Fruit fly (Drosophila melanogaster) whole organism, embryonic: Measurements from ENCODE around the gene Eh.

Source experiments
- CG10267 ChIP-seq: fragments of 200-800 bp; sonication (Bioruptor generic); optimal IDR thresholded peaks from 2 replicates; lab custom pipeline; 2018; ENCODE audit warnings: missing biosample characterization, mild to moderate bottlenecking, missing genetic modification characterization, moderate library complexity
- CG10565 ChIP-seq: fragments of 200-800 bp; sonication (Bioruptor generic); optimal IDR thresholded peaks from 3 replicates; lab custom pipeline; 2016; ENCODE audit warnings: missing biosample characterization, mild to moderate bottlenecking, missing genetic modification characterization
- CG11456 ChIP-seq: fragments of 200-800 bp; sonication (Bioruptor generic); IDR thresholded peaks from 3 replicates; pipeline ENCODE4 v1.3.6; 2022; ENCODE audit warnings: missing biosample characterization, missing genetic modification characterization
- CG1233 ChIP-seq: fragments of 200-800 bp; sonication (Bioruptor generic); optimal IDR thresholded peaks from 4 replicates; lab custom pipeline; 2018; ENCODE audit warnings: missing biosample characterization, mild to moderate bottlenecking, missing genetic modification characterization
- CG1792 ChIP-seq: fragments of 200-800 bp; sonication (Bioruptor generic); optimal IDR thresholded peaks from 2 replicates; lab custom pipeline; 2016; ENCODE audit warnings: missing biosample characterization, missing genetic modification characterization
- CG18599 ChIP-seq: fragments of 200-800 bp; sonication (Bioruptor generic); optimal IDR thresholded peaks from 3 replicates; lab custom pipeline; 2017; ENCODE audit warnings: missing biosample characterization, missing genetic modification characterization, mild to moderate bottlenecking, moderate library complexity, missing genetic modification reagents
- CG30020 ChIP-seq: fragments of 200-800 bp; optimal IDR thresholded peaks from 2 replicates; lab custom pipeline; 2019; ENCODE audit warnings: missing biosample characterization, mild to moderate bottlenecking, missing genetic modification characterization, moderate library complexity
- CG31365 ChIP-seq: fragments of 200-800 bp; sonication (Bioruptor generic); optimal IDR thresholded peaks from 2 replicates; lab custom pipeline; 2018; ENCODE audit warnings: missing biosample characterization, mild to moderate bottlenecking, missing genetic modification characterization
- CG32532 ChIP-seq: fragments of 200-800 bp; sonication (Bioruptor generic); IDR thresholded peaks from 2 replicates; pipeline ENCODE4 v1.3.6; 2022; ENCODE audit warnings: missing biosample characterization, missing genetic modification characterization
- CG42726 ChIP-seq: fragments of 200-800 bp; sonication (Bioruptor generic); IDR thresholded peaks from 2 replicates; pipeline ENCODE4 v1.3.6; 2022; ENCODE audit warnings: missing biosample characterization, missing genetic modification characterization; ENCODE audit not compliant: partially characterized antibody
- CG5180 ChIP-seq: fragments of 200-800 bp; sonication (Bioruptor generic); optimal IDR thresholded peaks from 3 replicates; lab custom pipeline; 2017; ENCODE audit warnings: missing biosample characterization, missing genetic modification characterization, mild to moderate bottlenecking, moderate library complexity, missing genetic modification reagents
- CG6683 ChIP-seq: fragments of 200-800 bp; sonication (Bioruptor generic); optimal IDR thresholded peaks from 2 replicates; lab custom pipeline; 2017; ENCODE audit warnings: missing biosample characterization, mild to moderate bottlenecking, missing genetic modification characterization, missing genetic modification reagents
- CG9876 ChIP-seq: fragments of 200-800 bp; sonication (Bioruptor generic); optimal IDR thresholded peaks from 2 replicates; lab custom pipeline; 2016; ENCODE audit warnings: missing biosample characterization, missing genetic modification characterization
- Camta ChIP-seq: fragments of 200-800 bp; sonication (Bioruptor generic); optimal IDR thresholded peaks from 2 replicates; lab custom pipeline; 2016; ENCODE audit warnings: missing biosample characterization, missing genetic modification characterization
- CoRest ChIP-seq: fragments of 200-800 bp; sonication (Bioruptor generic); optimal IDR thresholded peaks from 3 replicates; lab custom pipeline; 2018; ENCODE audit warnings: missing biosample characterization, mild to moderate bottlenecking, missing genetic modification characterization, moderate library complexity
- Dbx ChIP-seq: fragments of 200-800 bp; sonication (Bioruptor generic); IDR thresholded peaks from 3 replicates; pipeline ENCODE4 v1.3.6; 2022; ENCODE audit warnings: missing biosample characterization, missing genetic modification characterization
- Deaf1 ChIP-seq: fragments of 200-800 bp; optimal IDR thresholded peaks from 3 replicates; lab custom pipeline; 2019; ENCODE audit warnings: missing biosample characterization, mild to moderate bottlenecking, missing genetic modification characterization, moderate library complexity
- Kr ChIP-seq: fragments of 200-800 bp; sonication (Bioruptor generic); optimal IDR thresholded peaks from 2 replicates; lab custom pipeline; 2017; ENCODE audit warnings: missing biosample characterization, mild to moderate bottlenecking, missing genetic modification characterization
- Lhr ChIP-seq: fragments of 200-800 bp; sonication (Bioruptor generic); optimal IDR thresholded peaks from 3 replicates; lab custom pipeline; 2017; ENCODE audit warnings: mild to moderate bottlenecking, missing biosample characterization, missing genetic modification reagents, missing genetic modification characterization
- NK7.1 ChIP-seq: fragments of 200-800 bp; sonication (Bioruptor generic); optimal IDR thresholded peaks from 3 replicates; lab custom pipeline; 2016; ENCODE audit warnings: missing biosample characterization, missing genetic modification characterization
- Side ChIP-seq: fragments of 200-800 bp; sonication (Bioruptor generic); optimal IDR thresholded peaks from 2 replicates; lab custom pipeline; 2016; ENCODE audit warnings: missing biosample characterization, missing genetic modification characterization
- Ssrp ChIP-seq: fragments of 200-800 bp; sonication (Bioruptor generic); optimal IDR thresholded peaks from 2 replicates; lab custom pipeline; 2018; ENCODE audit warnings: missing biosample characterization, mild to moderate bottlenecking, missing genetic modification characterization, moderate library complexity
- TFAM ChIP-seq: fragments of 200-800 bp; sonication (Bioruptor generic); optimal IDR thresholded peaks from 2 replicates; lab custom pipeline; 2017; ENCODE audit warnings: missing biosample characterization, missing genetic modification characterization, inconsistent platforms
- Tbp ChIP-seq: fragments of >200 bp; optimal IDR thresholded peaks from 2 replicates; lab custom pipeline; 2018; ENCODE audit warnings: missing biosample characterization, missing genetic modification characterization
- Trl ChIP-seq, 3 experiments: fragments of >200 bp in 2 of 3; fragments of 200-800 bp in 1 of 3; sonication (Bioruptor generic) in 1 of 3; optimal IDR thresholded peaks; 2 replicates in 1 of 3; 3 replicates in 2 of 3; lab custom pipeline; 2016 to 2017; ENCODE audit warnings: missing biosample characterization in 1 of 3, missing genetic modification characterization in 1 of 3
- ac ChIP-seq: fragments of 200-800 bp; sonication (Bioruptor generic); optimal IDR thresholded peaks from 3 replicates; lab custom pipeline; 2017; ENCODE audit warnings: missing biosample characterization, mild to moderate bottlenecking, missing genetic modification characterization
- cato ChIP-seq: fragments of 200-800 bp; sonication (Bioruptor generic); optimal IDR thresholded peaks from 2 replicates; lab custom pipeline; 2016; ENCODE audit warnings: missing biosample characterization, missing genetic modification characterization, borderline replicate concordance
- crp ChIP-seq, 2 experiments: fragments of 200-800 bp; sonication (Bioruptor generic); optimal IDR thresholded peaks; 2 replicates in 1 of 2; 3 replicates in 1 of 2; lab custom pipeline; 2017; ENCODE audit warnings: missing biosample characterization in 2 of 2, missing genetic modification characterization in 2 of 2, mild to moderate bottlenecking in 1 of 2, moderate library complexity in 1 of 2
- dmrt11E ChIP-seq: fragments of 200-800 bp; sonication (Bioruptor generic); optimal IDR thresholded peaks from 3 replicates; lab custom pipeline; 2018; ENCODE audit warnings: missing biosample characterization, mild to moderate bottlenecking, missing genetic modification characterization, moderate library complexity
- dysf ChIP-seq: fragments of 200-800 bp; sonication (Bioruptor generic); IDR thresholded peaks from 3 replicates; pipeline ENCODE4 v1.3.6; 2022; ENCODE audit warnings: missing biosample characterization, missing genetic modification characterization
- emc ChIP-seq: fragments of 200-800 bp; sonication (Bioruptor generic); optimal IDR thresholded peaks from 2 replicates; lab custom pipeline; 2016; ENCODE audit warnings: missing biosample characterization, missing genetic modification characterization
- gcm2 ChIP-seq: fragments of 200-800 bp; sonication (Bioruptor generic); optimal IDR thresholded peaks from 2 replicates; lab custom pipeline; 2016; ENCODE audit warnings: missing biosample characterization, missing genetic modification characterization
- ham ChIP-seq: fragments of 200-800 bp; sonication (Bioruptor generic); IDR thresholded peaks from 2 replicates; pipeline ENCODE4 v1.3.6; 2022; ENCODE audit warnings: missing biosample characterization, missing genetic modification characterization
- insv ChIP-seq, 2 experiments: fragments of 200-800 bp; sonication (Bioruptor generic); optimal IDR thresholded peaks; 3 replicates each; lab custom pipeline; 2016 to 2018; ENCODE audit warnings: missing biosample characterization in 2 of 2, missing genetic modification characterization in 2 of 2
- jumu ChIP-seq: fragments of 200-800 bp; sonication (Bioruptor generic); optimal IDR thresholded peaks from 3 replicates; lab custom pipeline; 2016; ENCODE audit warnings: missing biosample characterization, missing genetic modification characterization
- lab ChIP-seq: fragments of 200-800 bp; sonication (Bioruptor generic); optimal IDR thresholded peaks from 3 replicates; lab custom pipeline; 2017; ENCODE audit warnings: missing biosample characterization, missing genetic modification characterization, mild to moderate bottlenecking, moderate library complexity, missing genetic modification reagents
- lilli ChIP-seq: fragments of 200-800 bp; sonication (Bioruptor generic); optimal IDR thresholded peaks from 3 replicates; lab custom pipeline; 2016; ENCODE audit warnings: missing biosample characterization, missing genetic modification characterization
- lov ChIP-seq, 2 experiments: fragments of 200-800 bp in 1 of 2; fragments of >200 bp in 1 of 2; sonication (Bioruptor generic) in 1 of 2; IDR thresholded peaks in 1 of 2; optimal IDR thresholded peaks in 1 of 2; 2 replicates in 1 of 2; 3 replicates in 1 of 2; pipeline versions ENCODE4 v1.3.6 to Lab custom; 2017 to 2022; ENCODE audit warnings: missing biosample characterization in 1 of 2, missing genetic modification characterization in 1 of 2
- nau ChIP-seq: fragments of 200-800 bp; sonication (Bioruptor generic); optimal IDR thresholded peaks from 3 replicates; lab custom pipeline; 2017; ENCODE audit warnings: missing biosample characterization, mild to moderate bottlenecking, missing genetic modification characterization, missing genetic modification reagents
- nerfin-2 ChIP-seq: fragments of 200-800 bp; sonication (Bioruptor generic); IDR thresholded peaks from 2 replicates; pipeline ENCODE4 v1.3.6; 2022; ENCODE audit warnings: missing biosample characterization, missing genetic modification characterization; ENCODE audit not compliant: partially characterized antibody
- psq ChIP-seq: fragments of 200-800 bp; sonication (Bioruptor generic); optimal IDR thresholded peaks from 2 replicates; lab custom pipeline; 2017; ENCODE audit warnings: missing biosample characterization, missing genetic modification characterization
- repo ChIP-seq: fragments of 200-800 bp; sonication (Bioruptor generic); optimal IDR thresholded peaks from 2 replicates; lab custom pipeline; 2016; ENCODE audit warnings: missing biosample characterization, missing genetic modification characterization
- run ChIP-seq: fragments of 200-800 bp; sonication (Bioruptor generic); optimal IDR thresholded peaks from 3 replicates; lab custom pipeline; 2018; ENCODE audit warnings: missing biosample characterization, mild to moderate bottlenecking, missing genetic modification characterization
- sens-2 ChIP-seq: fragments of 200-800 bp; sonication (Bioruptor generic); IDR thresholded peaks from 2 replicates; pipeline ENCODE4 v1.3.6; 2022; ENCODE audit warnings: missing biosample characterization, missing genetic modification characterization
- sob ChIP-seq: fragments of 200-800 bp; sonication (Bioruptor generic); IDR thresholded peaks from 2 replicates; pipeline ENCODE4 v1.3.6; 2022; ENCODE audit warnings: missing biosample characterization, missing genetic modification characterization
- ttk ChIP-seq: fragments of 200-800 bp; sonication (Bioruptor generic); IDR thresholded peaks from 2 replicates; pipeline ENCODE4 v2.1.2; 2022; ENCODE audit warnings: missing biosample characterization, missing genetic modification characterization
- unc-4 ChIP-seq: fragments of 200-800 bp; sonication (Bioruptor generic); IDR thresholded peaks from 2 replicates; pipeline ENCODE4 v1.3.6; 2022; ENCODE audit warnings: missing biosample characterization, missing genetic modification characterization; ENCODE audit not compliant: partially characterized antibody
- zen2 ChIP-seq: fragments of 200-800 bp; sonication (Bioruptor generic); IDR thresholded peaks from 3 replicates; pipeline ENCODE4 v1.3.6; 2022; ENCODE audit warnings: missing biosample characterization, missing genetic modification characterization; ENCODE audit not compliant: partially characterized antibody

Gene Eh

DNA sequence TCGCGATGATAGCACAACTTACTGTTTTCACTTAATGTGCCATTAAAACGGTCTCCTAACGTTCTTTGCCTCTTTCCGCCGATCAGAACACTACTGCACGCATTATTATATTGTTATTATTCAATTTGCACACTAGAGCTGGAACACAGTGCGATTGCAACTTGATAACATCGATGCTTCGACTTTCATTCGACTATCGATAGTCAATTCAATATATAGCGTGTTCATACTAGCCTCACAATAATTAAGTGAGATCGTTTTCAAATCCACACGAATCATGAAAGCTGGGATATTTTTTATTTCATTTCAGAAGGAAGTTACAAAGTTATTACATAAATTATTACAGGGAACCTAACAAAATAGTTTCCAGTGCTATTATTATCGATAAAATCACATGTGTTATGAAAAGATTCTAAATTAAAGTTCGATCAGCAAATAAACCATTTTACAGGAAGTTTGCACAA lies 47.3 kb downstream of the Eh start (continued):
- TF ChIP-seq lov (optimal IDR thresholded peaks at IDR 0.05; lab: Kevin White, UChicago), result no peak
- no peak for TF ChIP-seq lov (GFP tag; IDR thresholded peaks at IDR 0.05; lab: Robert Waterston, UW)
- TF ChIP-seq Deaf1 (tag; lab: Kevin White, UChicago), result peak; percentile 2
- no peak for TF ChIP-seq repo (GFP tag; lab: Kevin White, UChicago)
- TF ChIP-seq dysf (GFP tag; lab: Robert Waterston, UW), result 0 out of 3 replicates have a peak, but pooled peaks have one; percentile 24
- TF ChIP-seq dmrt11E (tag; lab: Kevin White, UChicago), result peak; percentile 15
- no peak for TF ChIP-seq Side (GFP tag; lab: Kevin White, UChicago)
- no peak for TF ChIP-seq TFAM (GFP tag; lab: Kevin White, UChicago)
- TF ChIP-seq Lhr (GFP tag; lab: Kevin White, UChicago), result peak; percentile 61
- TF ChIP-seq nerfin-2 (GFP tag; lab: Robert Waterston, UW), result peak; percentile 75
- TF ChIP-seq CG1792 (GFP tag; lab: Kevin White, UChicago), result no peak
- peak; percentile 66 for TF ChIP-seq CoRest (tag; lab: Kevin White, UChicago)
- no peak for TF ChIP-seq NK7.1 (GFP tag; lab: Kevin White, UChicago)
- no peak for TF ChIP-seq CG10565
- no peak for TF ChIP-seq Trl (optimal IDR thresholded peaks at IDR 0.05; lab: Kevin White, UChicago)
- TF ChIP-seq Trl (GFP tag; optimal IDR thresholded peaks at IDR 0.05; lab: Kevin White, UChicago), result peak; percentile 53
- no peak for TF ChIP-seq ac (GFP tag; lab: Kevin White, UChicago)
- peak; percentile 91 for TF ChIP-seq CG30020 (tag; lab: Kevin White, UChicago)
- no peak for TF ChIP-seq nau (GFP tag; lab: Kevin White, UChicago)
- TF ChIP-seq CG1233 (GFP tag; lab: Kevin White, UChicago), result no peak
- TF ChIP-seq lilli (GFP tag; lab: Kevin White, UChicago), result peak; percentile 83
- TF ChIP-seq Tbp (GFP tag; lab: Kevin White, UChicago), result no peak
- peak; percentile 78 for TF ChIP-seq unc-4 (GFP tag; lab: Robert Waterston, UW)
- TF ChIP-seq Ssrp, result no peak
- TF ChIP-seq sob (GFP tag; lab: Robert Waterston, UW), result 0 out of 2 replicates have a peak, but pooled peaks have one; percentile 43
- TF ChIP-seq ham, result no peak
- peak; percentile 43; the same call in 1 of the 2 replicates for TF ChIP-seq CG42726 (GFP tag; lab: Robert Waterston, UW)
- peak; percentile 68; the same call in 2 of the 3 replicates for TF ChIP-seq Dbx (GFP tag; lab: Robert Waterston, UW)
- no peak for TF ChIP-seq CG31365 (tag; lab: Kevin White, UChicago)
- TF ChIP-seq sens-2, result no peak
- TF ChIP-seq CG32532, result peak; percentile 76
- peak in 1 of 2 experiments; percentile 12 for TF ChIP-seq crp (GFP tag; optimal IDR thresholded peaks at IDR 0.05; lab: Kevin White, UChicago)
- TF ChIP-seq jumu, result peak; percentile 42
- TF ChIP-seq ttk, result no peak
- peak; percentile 53 for TF ChIP-seq Camta (GFP tag; lab: Kevin White, UChicago)
- no peak for TF ChIP-seq run (tag; lab: Kevin White, UChicago)
- peak; percentile 16 for TF ChIP-seq CG10267 (tag; lab: Kevin White, UChicago)
- TF ChIP-seq zen2 (GFP tag; lab: Robert Waterston, UW), result peak; percentile 63; the same call in 1 of the 3 replicates
- TF ChIP-seq CG18599, result peak; percentile 59
- TF ChIP-seq lab (GFP tag; lab: Kevin White, UChicago), result peak; percentile 13
- TF ChIP-seq CG11456, result peak; percentile 74
- no peak for TF ChIP-seq psq (GFP tag; lab: Kevin White, UChicago)
- TF ChIP-seq CG9876 (GFP tag; lab: Kevin White, UChicago), result peak; percentile 52
- no peak for TF ChIP-seq emc (GFP tag; lab: Kevin White, UChicago)
- TF ChIP-seq insv (GFP tag; optimal IDR thresholded peaks at IDR 0.05; lab: Kevin White, UChicago), result no peak
- TF ChIP-seq CG5180 (GFP tag; lab: Kevin White, UChicago), result no peak
- TF ChIP-seq Kr (GFP tag; lab: Kevin White, UChicago), result no peak
- TF ChIP-seq gcm2, result no peak
- TF ChIP-seq cato (GFP tag; lab: Kevin White, UChicago), result peak; percentile 6
- peak; percentile 1 for TF ChIP-seq CG6683 (GFP tag; lab: Kevin White, UChicago)
